Worm (Caenorhabditis elegans): ENCODE results near the gene F45E12.5.

The F45E12.5 gene

ce11 chrII:7356773-7357172 lies 46.9 kb upstream of the F45E12.5 start:
- TF ChIP-seq nhr-47 (tag; optimal IDR thresholded peaks at IDR 0.05) (no peak), lin-13 (GFP tag; optimal IDR thresholded peaks at IDR 0.05) (no peak), blmp-1 (tag; optimal IDR thresholded peaks at IDR 0.05) (peak; percentile 44), unc-62 (GFP tag; optimal IDR thresholded peaks at IDR 0.05) (no peak), F16B12.6 (tag; optimal IDR thresholded peaks at IDR 0.05) (no peak), lin-39 (tag; optimal IDR thresholded peaks at IDR 0.05) (no peak), dsc-1 (tag; optimal IDR thresholded peaks at IDR 0.05) (no peak), snu-23 (GFP tag; optimal IDR thresholded peaks at IDR 0.05) (peak; percentile 30), ces-1 (GFP tag; optimal IDR thresholded peaks at IDR 0.05) (no peak), isw-1 (GFP tag; IDR thresholded peaks at IDR 0.05) (no peak), egl-13 (tag; optimal IDR thresholded peaks at IDR 0.05) (no peak), unc-30 (tag; optimal IDR thresholded peaks at IDR 0.05) (no peak), nhr-19 (GFP tag; conservative IDR thresholded peaks at IDR 0.05) (no peak), ceh-90 (tag; optimal IDR thresholded peaks at IDR 0.05) (no peak), ets-5 (GFP tag; IDR thresholded peaks at IDR 0.05) (no peak), mab-9 (GFP tag; IDR thresholded peaks at IDR 0.05) (no peak), lin-35 (GFP tag; optimal IDR thresholded peaks at IDR 0.05) (peak; percentile 26 to 58), ztf-11 (tag; optimal IDR thresholded peaks at IDR 0.05) (no peak), fkh-4 (tag; optimal IDR thresholded peaks at IDR 0.05; ENCODE audit: borderline replicate concordance) (no peak), nhr-28 (tag; optimal IDR thresholded peaks at IDR 0.05) (no peak), nhr-85 (tag) (peak; percentile 5), efl-1 (optimal IDR thresholded peaks at IDR 0.05) (peak; percentile 38 to 51), efl-1 (GFP tag; optimal IDR thresholded peaks at IDR 0.05 in 1 of 2) (peak; percentile 27 to 65), aly-2 (tag; optimal IDR thresholded peaks at IDR 0.05) (no peak), jun-1 (tag; optimal IDR thresholded peaks at IDR 0.05) (no peak), unc-98 (GFP tag; IDR thresholded peaks at IDR 0.05) (no peak), nhr-20 (tag; optimal IDR thresholded peaks at IDR 0.05) (no peak), elt-2 (tag; optimal IDR thresholded peaks at IDR 0.05) (no peak), lsy-2 (tag; optimal IDR thresholded peaks at IDR 0.05) (peak in 1 of 2 experiments; percentile 80), C16A3.4 (tag; optimal IDR thresholded peaks at IDR 0.05) (no peak), nhr-11 (tag; optimal IDR thresholded peaks at IDR 0.05) (no peak), lir-3 (tag; optimal IDR thresholded peaks at IDR 0.05; ENCODE audit: poor library complexity) (no peak), egl-27 (tag; optimal IDR thresholded peaks at IDR 0.05) (no peak), ceh-88 (GFP tag; IDR thresholded peaks at IDR 0.05) (no peak), sox-4 (tag; optimal IDR thresholded peaks at IDR 0.05) (no peak), rnt-1 (tag; optimal IDR thresholded peaks at IDR 0.05) (no peak), nhr-84 (tag; optimal IDR thresholded peaks at IDR 0.05) (no peak), skn-1 (tag; optimal IDR thresholded peaks at IDR 0.05) (peak; percentile 34), nhr-237 (tag; optimal IDR thresholded peaks at IDR 0.05) (no peak), ceh-82 (tag; optimal IDR thresholded peaks at IDR 0.05) (peak in 1 of 3 experiments; percentile 37), lin-14 (GFP tag; optimal IDR thresholded peaks at IDR 0.05) (no peak), dpl-1 (GFP tag; optimal IDR thresholded peaks at IDR 0.05) (peak; percentile 9 to 42 (median 33)), vab-15 (tag; optimal IDR thresholded peaks at IDR 0.05) (no peak), C34B4.2 (tag; optimal IDR thresholded peaks at IDR 0.05) (no peak), fkh-8 (tag; optimal IDR thresholded peaks at IDR 0.05) (no peak), nhr-90 (tag; optimal IDR thresholded peaks at IDR 0.05; ENCODE audit: poor library complexity) (no peak), alr-1 (tag; optimal IDR thresholded peaks at IDR 0.05; ENCODE audit: borderline replicate concordance) (no peak), zip-4 (GFP tag; optimal IDR thresholded peaks at IDR 0.05) (no peak), hlh-17 (GFP tag; optimal IDR thresholded peaks at IDR 0.05; ENCODE audit: borderline replicate concordance) (no peak), xbp-1 (tag; optimal IDR thresholded peaks at IDR 0.05) (peak; percentile 67)
